Worm (Caenorhabditis elegans): ENCODE data around the gene oct-2.

- TF ChIP-seq Y48G9A.11 (GFP tag; IDR thresholded peaks at IDR 0.05) (no peak), nhr-237 (tag; optimal IDR thresholded peaks at IDR 0.05) (no peak), dpl-1 (GFP tag; optimal IDR thresholded peaks at IDR 0.05) (no peak), ztf-11 (tag; optimal IDR thresholded peaks at IDR 0.05) (no peak)
Measured at ce11 chrX:11351288-11351687, 5.0 kb downstream of the oct-2 start.

All from whole organism, L4 larva.